Fruit fly (Drosophila melanogaster) whole organism: ENCODE data around the gene CG4404.

ENCODE experiments used
- CG8478 ChIP-seq: fragments of >200 bp; optimal IDR thresholded peaks from 2 replicates; lab custom pipeline; 2018; ENCODE audit warnings: inconsistent platforms
- EcR ChIP-seq, 2 experiments: fragments of >200 bp; optimal IDR thresholded peaks; 2 replicates each; lab custom pipeline; 2017; ENCODE audit warnings: missing biosample characterization in 2 of 2, missing genetic modification characterization in 2 of 2, missing genetic modification reagents in 2 of 2
- psq ChIP-seq: fragments of >200 bp; optimal IDR thresholded peaks from 2 replicates; lab custom pipeline; 2017

DNA sequence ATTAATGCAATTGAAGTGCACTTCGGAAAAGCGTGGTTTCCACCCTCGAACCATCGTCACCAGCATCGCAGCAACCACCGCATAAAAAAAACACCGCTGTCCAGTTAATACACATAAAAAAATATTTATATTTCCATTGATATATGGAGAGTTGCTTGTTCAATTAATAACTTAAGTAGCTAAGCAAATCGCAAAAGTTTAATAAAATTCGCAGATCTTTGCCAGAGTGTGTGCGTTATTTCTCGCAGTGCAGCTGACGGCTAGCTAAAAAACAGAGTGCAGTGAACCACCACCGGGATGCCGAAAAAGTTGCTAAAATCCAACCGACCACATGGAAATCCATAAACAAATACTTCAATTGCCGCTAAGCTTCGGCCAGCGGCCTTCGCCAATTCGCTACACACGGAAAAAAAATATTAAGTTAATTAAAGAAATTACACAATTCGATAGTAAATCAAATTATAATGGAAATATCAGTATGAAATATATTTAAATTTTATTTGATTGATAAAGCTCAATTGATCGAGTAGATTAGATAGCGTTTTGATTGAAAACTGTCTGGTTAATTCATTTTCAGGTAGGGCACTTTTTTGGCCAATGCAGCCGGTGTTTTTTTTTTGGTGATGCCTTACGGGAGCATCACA lies 17.6 kb upstream of the CG4404 start:
- no peak for TF ChIP-seq psq (lab: Kevin White, UChicago)
- no peak for TF ChIP-seq EcR (GFP tag; optimal IDR thresholded peaks at IDR 0.05; lab: Kevin White, UChicago)
- TF ChIP-seq CG8478 (lab: Kevin White, UChicago) = no peak
